Worm (Caenorhabditis elegans): ENCODE data around the gene oac-22.

oac-22 gene

ce11 chrIV:3894004-3894480 is 8.6 kb downstream of the oac-22 start, which contains the start of gene F56D6.8:
F56D6.8 (minus strand) TSS chrIV:3894430.
- no peak for TF ChIP-seq ztf-11 (tag; optimal IDR thresholded peaks at IDR 0.05)
- TF ChIP-seq elt-1 (tag; optimal IDR thresholded peaks at IDR 0.05; ENCODE audit: borderline replicate concordance, insufficient read depth) = no peak
- TF ChIP-seq ceh-83 (GFP tag; optimal IDR thresholded peaks at IDR 0.05) = no peak
- no peak for TF ChIP-seq mab-5 (tag; optimal IDR thresholded peaks at IDR 0.05)
- TF ChIP-seq nhr-2 (tag; optimal IDR thresholded peaks at IDR 0.05) = no peak
- no peak for TF ChIP-seq drap-1 (GFP tag; optimal IDR thresholded peaks at IDR 0.05)
- TF ChIP-seq cnd-1 (tag; optimal IDR thresholded peaks at IDR 0.05) = no peak
- TF ChIP-seq nhr-12 (tag; optimal IDR thresholded peaks at IDR 0.05) = no peak

- TF ChIP-seq bed-3 (GFP tag; optimal IDR thresholded peaks at IDR 0.05) = no peak
- TF ChIP-seq lsy-2 (tag; optimal IDR thresholded peaks at IDR 0.05) = no peak
- TF ChIP-seq nhr-12 (tag; optimal IDR thresholded peaks at IDR 0.05) = no peak
- TF ChIP-seq elt-3 (tag; optimal IDR thresholded peaks at IDR 0.05) = no peak
- no peak for TF ChIP-seq elt-1 (tag; optimal IDR thresholded peaks at IDR 0.05; ENCODE audit: borderline replicate concordance, insufficient read depth)
- no peak for TF ChIP-seq ces-1 (GFP tag; optimal IDR thresholded peaks at IDR 0.05)
- no peak for TF ChIP-seq hlh-1 (tag; optimal IDR thresholded peaks at IDR 0.05)
- no peak for TF ChIP-seq unc-39 (tag; optimal IDR thresholded peaks at IDR 0.05)
- TF ChIP-seq mab-5 (tag; optimal IDR thresholded peaks at IDR 0.05) = no peak
- TF ChIP-seq ceh-39 (tag; optimal IDR thresholded peaks at IDR 0.05) = no peak
- TF ChIP-seq pha-4 (tag; optimal IDR thresholded peaks at IDR 0.05) = no peak
- TF ChIP-seq cnd-1 (tag; optimal IDR thresholded peaks at IDR 0.05) = no peak
- TF ChIP-seq snpc-4 (tag; optimal IDR thresholded peaks at IDR 0.05) = no peak
- no peak for TF ChIP-seq lin-32 (GFP tag; optimal IDR thresholded peaks at IDR 0.05)
- TF ChIP-seq blmp-1 (tag; optimal IDR thresholded peaks at IDR 0.05) = no peak
Measured at ce11 chrIV:3894770-3895169, 9.3 kb downstream of the oac-22 start, which contains the start of gene dct-8. dct-8 (plus strand) TSS chrIV:3895070.

- TF ChIP-seq ham-2 (GFP tag; optimal IDR thresholded peaks at IDR 0.05) (no peak), nhr-28 (tag; optimal IDR thresholded peaks at IDR 0.05) (no peak), bed-3 (GFP tag; optimal IDR thresholded peaks at IDR 0.05) (no peak), blmp-1 (tag; optimal IDR thresholded peaks at IDR 0.05) (no peak), ztf-11 (tag; optimal IDR thresholded peaks at IDR 0.05) (no peak), nhr-12 (tag; optimal IDR thresholded peaks at IDR 0.05) (no peak), mls-2 (tag; optimal IDR thresholded peaks at IDR 0.05) (no peak), elt-1 (tag; optimal IDR thresholded peaks at IDR 0.05; ENCODE audit: borderline replicate concordance, insufficient read depth) (no peak), ceh-83 (GFP tag; optimal IDR thresholded peaks at IDR 0.05) (no peak), hlh-1 (tag; optimal IDR thresholded peaks at IDR 0.05) (no peak), unc-62 (GFP tag; optimal IDR thresholded peaks at IDR 0.05) (no peak), sptf-1 (tag; optimal IDR thresholded peaks at IDR 0.05) (no peak), flh-1 (GFP tag; optimal IDR thresholded peaks at IDR 0.05) (no peak), nhr-76 (tag; optimal IDR thresholded peaks at IDR 0.05) (no peak), ces-1 (GFP tag; optimal IDR thresholded peaks at IDR 0.05) (no peak), nhr-237 (tag; optimal IDR thresholded peaks at IDR 0.05) (no peak), zip-8 (tag; optimal IDR thresholded peaks at IDR 0.05) (no peak), unc-120 (tag; optimal IDR thresholded peaks at IDR 0.05; ENCODE audit: poor library complexity, severe bottlenecking) (no peak), ceh-39 (tag; optimal IDR thresholded peaks at IDR 0.05) (no peak)
Measured at ce11 chrIV:3899719-3900554, 14.5 kb downstream of the oac-22 start, which contains the start of gene srz-62. srz-62 (plus strand) TSS chrIV:3900504.

ce11 chrIV:3902955-3903354 is 17.5 kb downstream of the oac-22 start, which contains the start of gene F56D6.6:
F56D6.6 (plus strand) TSS chrIV:3903255.
- TF ChIP-seq unc-39 (tag; optimal IDR thresholded peaks at IDR 0.05) (no peak), tbx-8 (GFP tag; optimal IDR thresholded peaks at IDR 0.05) (no peak), sptf-1 (tag; optimal IDR thresholded peaks at IDR 0.05) (no peak), nhr-2 (tag; optimal IDR thresholded peaks at IDR 0.05) (no peak), elt-1 (tag; optimal IDR thresholded peaks at IDR 0.05; ENCODE audit: borderline replicate concordance, insufficient read depth) (no peak), nhr-237 (tag; optimal IDR thresholded peaks at IDR 0.05) (no peak), ceh-39 (tag; optimal IDR thresholded peaks at IDR 0.05) (no peak), nhr-76 (tag; optimal IDR thresholded peaks at IDR 0.05) (no peak), ceh-83 (GFP tag; optimal IDR thresholded peaks at IDR 0.05) (no peak), flh-1 (GFP tag; optimal IDR thresholded peaks at IDR 0.05) (no peak)
